Worm (Caenorhabditis elegans): ENCODE data around the gene Y102A5C.36.
"Not testable (repeated sequence)": the region's sequence is repeated elsewhere in the genome, so short reads cannot be mapped to it uniquely, and the experiment has no call there.

The Y102A5C.36 gene

ce11 chrV:16927345-16927744 is at the start of gene Y102A5C.36:
Gene Y102A5C.36 (minus strand): TSS chrV:16927445.
- no peak for TF ChIP-seq dao-5 (tag; optimal IDR thresholded peaks at IDR 0.05)
- no peak for TF ChIP-seq him-1 (tag; optimal IDR thresholded peaks at IDR 0.05)

ce11 chrV:16974919-16975318 is 47.7 kb upstream of the Y102A5C.36 start, which contains the start of gene srx-54:
Gene srx-54 (plus strand): TSS chrV:16975219.
- TF ChIP-seq him-1 (tag; optimal IDR thresholded peaks at IDR 0.05) (no peak), W03F9.2 (tag; optimal IDR thresholded peaks at IDR 0.05) (no peak), dao-5 (tag; optimal IDR thresholded peaks at IDR 0.05) (no peak)

ce11 chrV:16973338-16973737 is 46.1 kb upstream of the Y102A5C.36 start:
- TF ChIP-seq dao-5 (tag; optimal IDR thresholded peaks at IDR 0.05) (no peak), him-1 (tag; optimal IDR thresholded peaks at IDR 0.05) (no peak), W03F9.2 (tag; optimal IDR thresholded peaks at IDR 0.05) (no peak)

- TF ChIP-seq dao-5 (tag; optimal IDR thresholded peaks at IDR 0.05) (no peak), W03F9.2 (tag; optimal IDR thresholded peaks at IDR 0.05) (no peak), him-1 (tag; optimal IDR thresholded peaks at IDR 0.05) (no peak)
Measured at ce11 chrV:16972134-16972533, 44.9 kb upstream of the Y102A5C.36 start, which contains the start of gene srh-119. Gene srh-119 (plus strand): TSS chrV:16972434.

- TF ChIP-seq him-1 (tag; optimal IDR thresholded peaks at IDR 0.05): no peak
- TF ChIP-seq W03F9.2 (tag; optimal IDR thresholded peaks at IDR 0.05): no peak
Measured at ce11 chrV:16966636-16967035, 39.4 kb upstream of the Y102A5C.36 start, which contains the start of gene fbxa-90. Gene fbxa-90 (plus strand): TSS chrV:16966814.

ce11 chrV:16965655-16966054 is 38.4 kb upstream of the Y102A5C.36 start, which contains the start of gene efl-1:
Gene efl-1 (minus strand): TSS chrV:16965675.
- TF ChIP-seq him-1 (tag; optimal IDR thresholded peaks at IDR 0.05) (no peak), W03F9.2 (tag; optimal IDR thresholded peaks at IDR 0.05) (peak; percentile 86), dao-5 (tag; optimal IDR thresholded peaks at IDR 0.05) (no peak)

- TF ChIP-seq dao-5 (tag; optimal IDR thresholded peaks at IDR 0.05) (no peak), W03F9.2 (tag; optimal IDR thresholded peaks at IDR 0.05) (no peak), him-1 (tag; optimal IDR thresholded peaks at IDR 0.05) (no peak)
Measured at ce11 chrV:16958975-16959374, 31.7 kb upstream of the Y102A5C.36 start.

ce11 chrV:16956229-16956628 is 29.0 kb upstream of the Y102A5C.36 start, which contains the start of gene clec-239:
Gene clec-239 (plus strand): TSS chrV:16956529.
- TF ChIP-seq dao-5 (tag; optimal IDR thresholded peaks at IDR 0.05) (no peak), W03F9.2 (tag; optimal IDR thresholded peaks at IDR 0.05) (no peak), him-1 (tag; optimal IDR thresholded peaks at IDR 0.05) (no peak)

ce11 chrV:16954766-16955165 is 27.5 kb upstream of the Y102A5C.36 start, which contains the start of gene srh-206:
Gene srh-206 (minus strand): TSS chrV:16954866.
- TF ChIP-seq dao-5 (tag; optimal IDR thresholded peaks at IDR 0.05): no peak
- no peak for TF ChIP-seq him-1 (tag; optimal IDR thresholded peaks at IDR 0.05)
- no peak for TF ChIP-seq W03F9.2 (tag; optimal IDR thresholded peaks at IDR 0.05)

- TF ChIP-seq W03F9.2 (tag; optimal IDR thresholded peaks at IDR 0.05): no peak
- no peak for TF ChIP-seq dao-5 (tag; optimal IDR thresholded peaks at IDR 0.05)
- TF ChIP-seq him-1 (tag; optimal IDR thresholded peaks at IDR 0.05): no peak
Measured at ce11 chrV:16951504-16951903, 24.3 kb upstream of the Y102A5C.36 start, which contains the start of gene clec-238. Gene clec-238 (plus strand): TSS chrV:16951804.

ce11 chrV:16950036-16950435 is 22.8 kb upstream of the Y102A5C.36 start:
- TF ChIP-seq him-1 (tag; optimal IDR thresholded peaks at IDR 0.05) (no peak), dao-5 (tag; optimal IDR thresholded peaks at IDR 0.05) (no peak), W03F9.2 (tag; optimal IDR thresholded peaks at IDR 0.05) (no peak)

- TF ChIP-seq dao-5, him-1, W03F9.2 (tag; optimal IDR thresholded peaks at IDR 0.05): not testable (repeated sequence)
Measured at ce11 chrV:16949609-16950008, 22.4 kb upstream of the Y102A5C.36 start, which contains the start of gene fbxa-111. Gene fbxa-111 (minus strand): TSS chrV:16949709.

ce11 chrV:16948011-16948410 is 20.8 kb upstream of the Y102A5C.36 start, which contains the start of gene fbxa-112:
Gene fbxa-112 (minus strand): TSS chrV:16948111.
- not testable (repeated sequence) for TF ChIP-seq him-1, W03F9.2, dao-5 (tag; optimal IDR thresholded peaks at IDR 0.05)

- TF ChIP-seq dao-5, him-1, W03F9.2 (tag; optimal IDR thresholded peaks at IDR 0.05): not testable (repeated sequence)
Measured at ce11 chrV:16938731-16939130, 11.5 kb upstream of the Y102A5C.36 start, which contains the start of gene fbxa-148. Gene fbxa-148 (plus strand): TSS chrV:16939031.

- TF ChIP-seq dao-5 (tag; optimal IDR thresholded peaks at IDR 0.05): no peak
- TF ChIP-seq W03F9.2 (tag; optimal IDR thresholded peaks at IDR 0.05): no peak
- no peak for TF ChIP-seq him-1 (tag; optimal IDR thresholded peaks at IDR 0.05)
Measured at ce11 chrV:16921952-16922351, 5.3 kb downstream of the Y102A5C.36 start, which contains the start of gene Y102A5C.4. Gene Y102A5C.4 (plus strand): TSS chrV:16922252.

Measured in whole organism, L4/young adult.